Fruit fly (Drosophila melanogaster) whole organism, embryonic: Measurements from ENCODE around the gene tho2.
A peak's percentile ranks its signal among the peaks of the same experiment; 100 is the strongest.

Source experiments
- CG10462 ChIP-seq: fragments of 200-800 bp; sonication (Bioruptor generic); optimal IDR thresholded peaks from 2 replicates; lab custom pipeline; 2016; ENCODE audit warnings: missing biosample characterization, missing genetic modification characterization
- CG11504 ChIP-seq: fragments of 200-800 bp; sonication (Bioruptor generic); optimal IDR thresholded peaks from 3 replicates; lab custom pipeline; 2019; ENCODE audit warnings: missing biosample characterization, mild to moderate bottlenecking, missing genetic modification characterization, moderate library complexity
- CG13296 ChIP-seq: fragments of 200-800 bp; sonication (Bioruptor generic); optimal IDR thresholded peaks from 3 replicates; lab custom pipeline; 2018; ENCODE audit warnings: missing biosample characterization, mild to moderate bottlenecking, missing genetic modification characterization
- CG13624 ChIP-seq: fragments of 200-800 bp; sonication (Bioruptor generic); optimal IDR thresholded peaks from 2 replicates; lab custom pipeline; 2016; ENCODE audit warnings: missing biosample characterization, missing genetic modification characterization
- CG15696 ChIP-seq: fragments of 200-800 bp; sonication (Bioruptor generic); optimal IDR thresholded peaks from 2 replicates; lab custom pipeline; 2019; ENCODE audit warnings: missing biosample characterization, mild to moderate bottlenecking, missing genetic modification characterization, moderate library complexity
- CG16863 ChIP-seq: fragments of 200-800 bp; sonication (Bioruptor generic); optimal IDR thresholded peaks from 3 replicates; lab custom pipeline; 2016; ENCODE audit warnings: missing biosample characterization, missing genetic modification characterization
- CG1792 ChIP-seq: fragments of 200-800 bp; sonication (Bioruptor generic); optimal IDR thresholded peaks from 2 replicates; lab custom pipeline; 2016; ENCODE audit warnings: missing biosample characterization, missing genetic modification characterization
- CG18262 ChIP-seq: fragments of 200-800 bp; optimal IDR thresholded peaks from 3 replicates; lab custom pipeline; 2019; ENCODE audit warnings: missing biosample characterization, mild to moderate bottlenecking, missing genetic modification characterization, moderate library complexity
- CG3281 ChIP-seq: fragments of 200-800 bp; sonication (Bioruptor generic); optimal IDR thresholded peaks from 3 replicates; lab custom pipeline; 2017; ENCODE audit warnings: missing biosample characterization, mild to moderate bottlenecking, missing genetic modification characterization
- CG34422 ChIP-seq: fragments of 200-800 bp; sonication (Bioruptor generic); IDR thresholded peaks from 3 replicates; pipeline ENCODE4 v1.3.6; 2022; ENCODE audit warnings: missing biosample characterization, missing genetic modification characterization
- CG43689 ChIP-seq: fragments of 200-800 bp; sonication (Bioruptor generic); IDR thresholded peaks from 2 replicates; pipeline ENCODE4 v1.3.6; 2022; ENCODE audit warnings: missing biosample characterization, missing genetic modification characterization
- CG6254 ChIP-seq: fragments of 200-800 bp; sonication (Bioruptor generic); optimal IDR thresholded peaks from 3 replicates; lab custom pipeline; 2017; ENCODE audit warnings: mild to moderate bottlenecking, missing biosample characterization, missing genetic modification reagents, missing genetic modification characterization
- CG6654 ChIP-seq: fragments of 200-800 bp; sonication (Bioruptor generic); optimal IDR thresholded peaks from 2 replicates; lab custom pipeline; 2017; ENCODE audit warnings: missing biosample characterization, mild to moderate bottlenecking, missing genetic modification characterization
- CG6765 ChIP-seq: fragments of 200-800 bp; sonication (Bioruptor generic); optimal IDR thresholded peaks from 3 replicates; lab custom pipeline; 2017; ENCODE audit warnings: missing biosample characterization, mild to moderate bottlenecking, missing genetic modification characterization
- CG6813 ChIP-seq: fragments of 200-800 bp; sonication (Bioruptor generic); optimal IDR thresholded peaks from 2 replicates; lab custom pipeline; 2017; ENCODE audit warnings: missing biosample characterization, missing genetic modification characterization, mild to moderate bottlenecking, moderate library complexity, missing genetic modification reagents
- CG7556 ChIP-seq: fragments of 200-800 bp; sonication (Bioruptor generic); optimal IDR thresholded peaks from 2 replicates; lab custom pipeline; 2017; ENCODE audit warnings: missing biosample characterization, mild to moderate bottlenecking, missing genetic modification characterization
- CG7839 ChIP-seq: fragments of 200-800 bp; sonication (Bioruptor generic); optimal IDR thresholded peaks from 3 replicates; lab custom pipeline; 2018; ENCODE audit warnings: missing biosample characterization, mild to moderate bottlenecking, missing genetic modification characterization, moderate library complexity
- CG7963 ChIP-seq: fragments of 200-800 bp; sonication (Bioruptor generic); IDR thresholded peaks from 3 replicates; pipeline ENCODE4 v1.3.6; 2022; ENCODE audit warnings: missing biosample characterization, missing genetic modification characterization; ENCODE audit not compliant: partially characterized antibody
- CG9609 ChIP-seq: fragments of 200-800 bp; sonication (Bioruptor generic); optimal IDR thresholded peaks from 3 replicates; lab custom pipeline; 2016; ENCODE audit warnings: missing biosample characterization, missing genetic modification characterization
- Chrac-16 ChIP-seq: fragments of 200-800 bp; sonication (Bioruptor generic); optimal IDR thresholded peaks from 3 replicates; lab custom pipeline; 2016; ENCODE audit warnings: missing biosample characterization, missing genetic modification characterization
- Deaf1 ChIP-seq: fragments of 200-800 bp; optimal IDR thresholded peaks from 3 replicates; lab custom pipeline; 2019; ENCODE audit warnings: missing biosample characterization, mild to moderate bottlenecking, missing genetic modification characterization, moderate library complexity
- Dll ChIP-seq: fragments of 200-800 bp; sonication (Bioruptor generic); IDR thresholded peaks from 4 replicates; pipeline ENCODE4 v1.3.6; 2022; ENCODE audit warnings: missing biosample characterization, missing genetic modification characterization; ENCODE audit not compliant: partially characterized antibody
- Ets65A ChIP-seq: fragments of 200-800 bp; sonication (Bioruptor generic); peaks from one replicate; lab custom pipeline; 2016; ENCODE audit warnings: missing biosample characterization, missing genetic modification characterization
- HmgZ ChIP-seq: fragments of 200-800 bp; sonication (Bioruptor generic); optimal IDR thresholded peaks from 2 replicates; lab custom pipeline; 2018; ENCODE audit warnings: missing biosample characterization, mild to moderate bottlenecking, missing genetic modification characterization
- Hmr ChIP-seq: fragments of 200-800 bp; sonication (Bioruptor generic); optimal IDR thresholded peaks from 3 replicates; lab custom pipeline; 2017; ENCODE audit warnings: mild to moderate bottlenecking, missing biosample characterization, missing genetic modification reagents, missing genetic modification characterization
- MTF-1 ChIP-seq: fragments of 200-800 bp; sonication (Bioruptor generic); optimal IDR thresholded peaks from 2 replicates; lab custom pipeline; 2018; ENCODE audit warnings: missing biosample characterization, mild to moderate bottlenecking, missing genetic modification characterization, borderline replicate concordance
- Mad ChIP-seq: fragments of 200-800 bp; sonication (Bioruptor generic); optimal IDR thresholded peaks from 2 replicates; lab custom pipeline; 2016; ENCODE audit warnings: missing biosample characterization, missing genetic modification characterization
- Med ChIP-seq: fragments of 200-800 bp; sonication (Bioruptor generic); peaks from one replicate; lab custom pipeline; 2016; ENCODE audit warnings: missing biosample characterization, missing genetic modification characterization, mild to moderate bottlenecking, inconsistent platforms, moderate library complexity
- Spps ChIP-seq: fragments of 200-800 bp; sonication (Bioruptor generic); optimal IDR thresholded peaks from 2 replicates; lab custom pipeline; 2018; ENCODE audit warnings: missing biosample characterization, mild to moderate bottlenecking, missing genetic modification characterization
- Sry-δ ChIP-seq: fragments of 200-800 bp; sonication (Bioruptor generic); optimal IDR thresholded peaks from 2 replicates; lab custom pipeline; 2016; ENCODE audit warnings: missing biosample characterization, missing genetic modification characterization
- TFAM ChIP-seq: fragments of 200-800 bp; sonication (Bioruptor generic); optimal IDR thresholded peaks from 2 replicates; lab custom pipeline; 2017; ENCODE audit warnings: missing biosample characterization, missing genetic modification characterization, inconsistent platforms
- YL-1 ChIP-seq: fragments of 200-800 bp; sonication (Bioruptor generic); optimal IDR thresholded peaks from 3 replicates; lab custom pipeline; 2017; ENCODE audit warnings: missing biosample characterization, mild to moderate bottlenecking, missing genetic modification characterization
- ato ChIP-seq: fragments of 200-800 bp; sonication (Bioruptor generic); IDR thresholded peaks from 2 replicates; pipeline ENCODE4 v1.3.6; 2022; ENCODE audit warnings: missing biosample characterization, missing genetic modification characterization; ENCODE audit not compliant: partially characterized antibody
- fu2 ChIP-seq: fragments of 200-800 bp; sonication (Bioruptor generic); optimal IDR thresholded peaks from 2 replicates; lab custom pipeline; 2016; ENCODE audit warnings: missing biosample characterization, missing genetic modification characterization
- gfzf ChIP-seq: fragments of 200-800 bp; sonication (Bioruptor generic); optimal IDR thresholded peaks from 2 replicates; lab custom pipeline; 2016; ENCODE audit warnings: missing biosample characterization, mild to moderate bottlenecking, missing genetic modification characterization, moderate library complexity
- gsb-n ChIP-seq: fragments of 200-800 bp; sonication (Bioruptor generic); optimal IDR thresholded peaks from 3 replicates; lab custom pipeline; 2018; ENCODE audit warnings: missing biosample characterization, mild to moderate bottlenecking, missing genetic modification characterization
- jumu ChIP-seq: fragments of 200-800 bp; sonication (Bioruptor generic); optimal IDR thresholded peaks from 3 replicates; lab custom pipeline; 2016; ENCODE audit warnings: missing biosample characterization, missing genetic modification characterization
- kah ChIP-seq: fragments of 200-800 bp; sonication (Bioruptor generic); optimal IDR thresholded peaks from 2 replicates; lab custom pipeline; 2018; ENCODE audit warnings: missing biosample characterization, mild to moderate bottlenecking, missing genetic modification characterization
- klu ChIP-seq: fragments of 200-800 bp; sonication (Bioruptor generic); IDR thresholded peaks from 2 replicates; pipeline ENCODE4 v1.3.6; 2022; ENCODE audit warnings: missing biosample characterization, missing genetic modification characterization
- lola ChIP-seq, 3 experiments: fragments of >200 bp in 2 of 3; fragments of 200-800 bp in 1 of 3; sonication (Bioruptor generic) in 1 of 3; optimal IDR thresholded peaks; 2 replicates each; lab custom pipeline; 2017 to 2019; ENCODE audit warnings: missing biosample characterization in 3 of 3, missing genetic modification characterization in 3 of 3, mild to moderate bottlenecking in 1 of 3, moderate library complexity in 1 of 3
- sd ChIP-seq: fragments of 200-800 bp; sonication (Bioruptor generic); optimal IDR thresholded peaks from 3 replicates; lab custom pipeline; 2018; ENCODE audit warnings: missing biosample characterization, mild to moderate bottlenecking, missing genetic modification characterization, moderate library complexity
- so ChIP-seq: fragments of 200-800 bp; sonication (Bioruptor generic); IDR thresholded peaks from 3 replicates; pipeline ENCODE4 v1.3.6; 2022; ENCODE audit warnings: missing biosample characterization, missing genetic modification characterization
- tap ChIP-seq: fragments of 200-800 bp; optimal IDR thresholded peaks from 3 replicates; lab custom pipeline; 2019; ENCODE audit warnings: missing biosample characterization, mild to moderate bottlenecking, missing genetic modification characterization, moderate library complexity
- tna ChIP-seq: fragments of 200-800 bp; sonication (Bioruptor generic); IDR thresholded peaks from 2 replicates; pipeline ENCODE4 v1.3.6; 2022; ENCODE audit warnings: missing biosample characterization, missing genetic modification characterization; ENCODE audit not compliant: partially characterized antibody
- trem ChIP-seq: fragments of 200-800 bp; optimal IDR thresholded peaks from 3 replicates; lab custom pipeline; 2019; ENCODE audit warnings: missing biosample characterization, mild to moderate bottlenecking, missing genetic modification characterization, moderate library complexity
- unpg ChIP-seq: fragments of 200-800 bp; sonication (Bioruptor generic); optimal IDR thresholded peaks from 3 replicates; lab custom pipeline; 2018; ENCODE audit warnings: missing biosample characterization, mild to moderate bottlenecking, missing genetic modification characterization, moderate library complexity
- wek ChIP-seq: fragments of 200-800 bp; sonication (Bioruptor generic); optimal IDR thresholded peaks from 3 replicates; lab custom pipeline; 2018; ENCODE audit warnings: missing biosample characterization, mild to moderate bottlenecking, missing genetic modification characterization, moderate library complexity

The tho2 gene

DNA sequence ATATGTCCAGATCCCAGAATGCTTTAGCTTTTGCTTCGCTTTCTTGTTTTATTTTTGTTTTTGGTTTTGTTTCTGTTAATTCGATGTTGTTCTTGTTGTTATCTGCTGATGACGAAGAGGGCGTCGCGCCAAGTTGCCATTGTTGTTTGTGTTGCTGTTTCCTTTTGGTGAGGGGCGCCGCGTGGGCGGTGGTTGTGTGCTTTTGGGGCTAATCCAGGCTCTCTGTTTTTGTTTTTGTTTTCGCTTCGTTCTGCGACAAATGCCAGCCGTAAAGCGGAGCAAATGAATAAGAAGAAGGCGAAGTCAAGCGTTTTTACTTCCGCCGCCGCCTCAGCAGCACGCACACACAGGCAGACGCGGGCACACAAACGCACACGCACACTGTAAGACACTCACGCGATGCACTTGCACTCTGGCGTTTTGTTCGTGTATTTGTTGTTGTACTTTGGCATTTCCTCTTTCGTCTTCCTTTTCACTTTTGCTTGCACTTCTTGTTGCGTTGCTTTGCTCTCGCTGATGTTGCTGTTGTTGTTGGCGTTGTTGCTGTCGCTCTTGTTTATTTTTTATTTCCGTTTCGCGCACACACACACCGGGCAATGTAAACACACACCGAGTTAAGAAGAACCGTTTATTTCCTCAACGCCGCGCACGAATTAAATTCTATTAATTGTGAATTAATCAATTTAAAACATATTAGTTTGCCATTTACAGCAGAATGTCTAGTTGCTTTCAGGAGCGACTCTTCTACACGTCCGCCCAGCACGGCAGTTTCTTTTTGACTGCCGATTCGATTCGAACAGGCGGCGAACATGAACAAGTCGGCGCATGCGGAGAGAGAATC is 33.2 kb upstream of the tho2 start, which contains the start of gene aop (continued):
- TF ChIP-seq CG6654 (GFP tag; lab: Kevin White, UChicago) (no peak), CG1792 (GFP tag; lab: Kevin White, UChicago) (no peak), CG7556 (peak; percentile 13), Mad (GFP tag; lab: Kevin White, UChicago) (no peak), CG18262 (tag; lab: Kevin White, UChicago) (peak; percentile 24), CG7839 (tag; lab: Kevin White, UChicago) (peak; percentile 21), CG6813 (peak; percentile 11), fu2 (GFP tag; lab: Kevin White, UChicago) (no peak), klu (no peak), CG6254 (GFP tag; lab: Kevin White, UChicago) (peak; percentile 34), CG16863 (GFP tag; lab: Kevin White, UChicago) (peak; percentile 16), trem (tag; lab: Kevin White, UChicago) (peak; percentile 24), gsb-n (peak; percentile 58), ato (peak; percentile 61; the same call in 1 of the 2 replicates), CG15696 (peak; percentile 18), Sry-δ (GFP tag; lab: Kevin White, UChicago) (no peak), kah (GFP tag; lab: Kevin White, UChicago) (peak; percentile 41), HmgZ (tag; lab: Kevin White, UChicago) (peak; percentile 52), tna (GFP tag; lab: Robert Waterston, UW) (peak; percentile 30; the same call in 1 of the 2 replicates), YL-1 (GFP tag; lab: Kevin White, UChicago) (peak; percentile 14), CG3281 (GFP tag; lab: Kevin White, UChicago) (peak; percentile 11), Deaf1 (tag; lab: Kevin White, UChicago) (peak; percentile 88), CG9609 (GFP tag; lab: Kevin White, UChicago) (no peak), sd (tag; lab: Kevin White, UChicago) (no peak), TFAM (no peak), gfzf (no peak), lola (GFP tag; optimal IDR thresholded peaks at IDR 0.05; lab: Kevin White, UChicago) (no peak), Spps (peak; percentile 39), jumu (GFP tag; lab: Kevin White, UChicago) (no peak), Med (GFP tag; lab: Kevin White, UChicago) (peak; percentile 90), CG13624 (GFP tag; lab: Kevin White, UChicago) (peak; percentile 15), Dll (0 out of 4 replicates have a peak, but pooled peaks have one; percentile 22), CG13296 (GFP tag; lab: Kevin White, UChicago) (peak; percentile 48), wek (GFP tag; lab: Kevin White, UChicago) (no peak), CG11504 (tag; lab: Kevin White, UChicago) (peak; percentile 22), CG10462 (GFP tag; lab: Kevin White, UChicago) (no peak), CG7963 (GFP tag; lab: Robert Waterston, UW) (peak; percentile 21; the same call in 1 of the 3 replicates), CG43689 (GFP tag; lab: Robert Waterston, UW) (no peak), CG6765 (peak; percentile 30), unpg (GFP tag; lab: Kevin White, UChicago) (peak; percentile 29), Chrac-16 (GFP tag; lab: Kevin White, UChicago) (no peak), Ets65A (GFP tag; lab: Kevin White, UChicago) (peak; percentile 91), tap (tag; lab: Kevin White, UChicago) (peak; percentile 19), CG34422 (GFP tag; lab: Robert Waterston, UW) (peak; percentile 58; the same call in 1 of the 3 replicates), so (GFP tag; lab: Robert Waterston, UW) (peak; percentile 49; the same call in 2 of the 3 replicates), MTF-1 (peak; percentile 48), Hmr (GFP tag; lab: Kevin White, UChicago) (peak; percentile 5)
